Fruit fly (Drosophila melanogaster) Kc167 (cell line): ENCODE measurements around the gene CG13786.

ENCODE experiments used
- Myc ChIP-seq: fragments of >200 bp; optimal IDR thresholded peaks from 2 replicates; lab custom pipeline; 2017; ENCODE audit warnings: missing external identifiers
- Sin3A ChIP-seq: fragments of >200 bp; optimal IDR thresholded peaks from 2 replicates; lab custom pipeline; 2018; ENCODE audit warnings: missing external identifiers
- h ChIP-seq: fragments of >200 bp; optimal IDR thresholded peaks from 3 replicates; lab custom pipeline; 2018; ENCODE audit warnings: missing external identifiers
- ttk ChIP-seq: sonication (Bioruptor generic); optimal IDR thresholded peaks from 2 replicates; lab custom pipeline; 2017; ENCODE audit warnings: missing external identifiers

CG13786 gene

dm6 chr2L:7203411-7204171 lies 49.2 kb downstream of the CG13786 start:
- TF ChIP-seq Sin3A: no peak
- no peak for TF ChIP-seq h (lab: Kevin White, UChicago)
- no peak for TF ChIP-seq ttk (lab: Kevin White, UChicago)
- TF ChIP-seq Myc (lab: Kevin White, UChicago): no peak
